Worm (Caenorhabditis elegans): Measurements from ENCODE around the gene F44B9.9.

DNA sequence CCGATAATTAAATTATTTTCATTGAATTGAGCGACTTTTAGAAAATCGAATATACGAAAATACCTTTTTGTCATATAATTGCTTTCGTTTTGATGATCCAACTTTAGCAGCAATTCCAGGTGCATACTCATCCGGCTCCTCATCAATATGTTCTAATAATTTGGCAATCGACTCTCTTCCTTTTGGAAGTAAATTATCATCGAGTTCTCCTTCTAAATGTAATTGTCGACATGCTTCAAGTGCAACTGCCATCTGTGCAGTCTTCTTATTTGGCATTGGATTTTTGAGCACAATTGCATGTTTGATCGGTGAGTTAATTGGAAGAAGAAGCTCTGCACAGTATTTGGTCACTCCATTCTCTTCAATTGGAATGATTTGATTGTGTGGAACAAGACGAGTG is 46.3 kb upstream of the F44B9.9 start:
- TF ChIP-seq attf-6 (GFP tag; IDR thresholded peaks at IDR 0.05) (no peak), tlf-1 (GFP tag; optimal IDR thresholded peaks at IDR 0.05) (no peak), nhr-80 (tag; optimal IDR thresholded peaks at IDR 0.05) (no peak), ztf-3 (GFP tag; optimal IDR thresholded peaks at IDR 0.05) (no peak)
